Fruit fly (Drosophila melanogaster) whole organism: ENCODE results near the gene CG1416.

Source experiments
- Dll ChIP-seq: fragments of >200 bp; optimal IDR thresholded peaks from 2 replicates; lab custom pipeline; 2017
- psq ChIP-seq: fragments of >200 bp; optimal IDR thresholded peaks from 2 replicates; lab custom pipeline; 2017

DNA sequence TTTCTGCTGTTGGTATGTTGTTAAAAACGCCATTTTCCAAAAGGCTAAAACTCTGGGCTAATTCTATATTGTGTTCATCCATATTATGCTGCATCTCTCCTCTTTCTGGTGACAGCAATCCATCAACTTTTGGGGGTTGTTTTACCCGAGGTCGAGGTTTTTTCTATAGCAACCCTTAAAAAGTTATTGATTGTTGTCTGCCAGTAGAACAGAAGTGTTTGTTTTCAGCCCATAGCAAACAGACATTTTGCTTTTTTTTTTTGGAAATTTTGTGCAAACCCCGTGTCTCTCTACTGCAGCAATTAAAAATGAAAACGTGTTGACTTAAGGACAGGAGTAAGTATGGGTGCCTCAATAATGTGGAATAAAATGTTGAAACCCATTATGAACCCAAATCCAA is 48.5 kb downstream of the CG1416 start:
- TF ChIP-seq Dll (lab: Kevin White, UChicago) (no peak), psq (lab: Kevin White, UChicago) (no peak)
